Worm (Caenorhabditis elegans): ENCODE data around the gene lys-2.

- TF ChIP-seq ceh-45 (GFP tag; IDR thresholded peaks at IDR 0.05): no peak
- no peak for TF ChIP-seq ceh-18 (tag; optimal IDR thresholded peaks at IDR 0.05)
- no peak for TF ChIP-seq odd-2 (tag; optimal IDR thresholded peaks at IDR 0.05)
- no peak for TF ChIP-seq nhr-232 (tag; optimal IDR thresholded peaks at IDR 0.05)
- TF ChIP-seq nhr-11 (tag; optimal IDR thresholded peaks at IDR 0.05): no peak
- no peak for TF ChIP-seq pat-9 (tag; optimal IDR thresholded peaks at IDR 0.05)
- TF ChIP-seq ttx-3 (tag; optimal IDR thresholded peaks at IDR 0.05): no peak
- no peak for TF ChIP-seq nfya-1 (tag; optimal IDR thresholded peaks at IDR 0.05)
- no peak for TF ChIP-seq ztf-16 (tag; optimal IDR thresholded peaks at IDR 0.05)
- TF ChIP-seq pha-4 (tag; optimal IDR thresholded peaks at IDR 0.05): no peak
- TF ChIP-seq ceh-19 (GFP tag; optimal IDR thresholded peaks at IDR 0.05): no peak
- no peak for TF ChIP-seq elt-2 (tag; optimal IDR thresholded peaks at IDR 0.05)
Observed at ce11 chrV:10255005-10255472, 26.2 kb downstream of the lys-2 start, which contains the start of gene rop-1.

Measured in whole organism, late embryonic.